Fruit fly (Drosophila melanogaster) whole organism, embryonic: ENCODE data around the gene Nup98-96.

Source experiments
- B-H2 ChIP-seq: fragments of 200-800 bp; sonication (Bioruptor generic); optimal IDR thresholded peaks from 2 replicates; lab custom pipeline; 2018; ENCODE audit warnings: missing biosample characterization, mild to moderate bottlenecking, missing genetic modification characterization
- BEAF-32 ChIP-seq: fragments of 200-800 bp; sonication (Bioruptor generic); optimal IDR thresholded peaks from 3 replicates; lab custom pipeline; 2017; ENCODE audit warnings: missing biosample characterization, missing genetic modification characterization, mild to moderate bottlenecking, moderate library complexity, missing genetic modification reagents
- C15 ChIP-seq: fragments of 200-800 bp; sonication (Bioruptor generic); IDR thresholded peaks from 3 replicates; pipeline ENCODE4 v1.3.6; 2022; ENCODE audit warnings: missing biosample characterization, missing genetic modification characterization
- CG13123 ChIP-seq: fragments of 200-800 bp; sonication (Bioruptor generic); optimal IDR thresholded peaks from 2 replicates; lab custom pipeline; 2016; ENCODE audit warnings: missing biosample characterization, missing genetic modification characterization
- CG14014 ChIP-seq: fragments of 200-800 bp; sonication (Bioruptor generic); IDR thresholded peaks from 2 replicates; pipeline ENCODE4 v1.3.6; 2022; ENCODE audit warnings: missing biosample characterization, missing genetic modification characterization
- CG17328 ChIP-seq: fragments of 200-800 bp; sonication (Bioruptor generic); IDR thresholded peaks from 2 replicates; pipeline ENCODE4 v1.3.6; 2022; ENCODE audit warnings: missing biosample characterization, missing genetic modification characterization
- CG17361 ChIP-seq: fragments of 200-800 bp; sonication (Bioruptor generic); IDR thresholded peaks from 3 replicates; pipeline ENCODE4 v1.3.6; 2022; ENCODE audit warnings: missing biosample characterization, missing genetic modification characterization
- CG17612 ChIP-seq: fragments of 200-800 bp; sonication (Bioruptor generic); IDR thresholded peaks from 2 replicates; pipeline ENCODE4 v1.3.6; 2022; ENCODE audit warnings: missing biosample characterization, missing genetic modification characterization
- CG17912 ChIP-seq: fragments of 200-800 bp; sonication (Bioruptor generic); optimal IDR thresholded peaks from 2 replicates; lab custom pipeline; 2018; ENCODE audit warnings: missing biosample characterization, mild to moderate bottlenecking, missing genetic modification characterization
- CG2120 ChIP-seq: fragments of 200-800 bp; sonication (Bioruptor generic); optimal IDR thresholded peaks from 3 replicates; lab custom pipeline; 2016; ENCODE audit warnings: missing biosample characterization, missing genetic modification characterization
- CG2202 ChIP-seq: fragments of 200-800 bp; sonication (Bioruptor generic); optimal IDR thresholded peaks from 2 replicates; lab custom pipeline; 2018; ENCODE audit warnings: missing biosample characterization, mild to moderate bottlenecking, missing genetic modification characterization
- CG4282 ChIP-seq: fragments of 200-800 bp; sonication (Bioruptor generic); optimal IDR thresholded peaks from 2 replicates; lab custom pipeline; 2016; ENCODE audit warnings: missing biosample characterization, missing genetic modification characterization
- CG4360 ChIP-seq: fragments of 200-800 bp; sonication (Bioruptor generic); IDR thresholded peaks from 2 replicates; pipeline ENCODE4 v1.3.6; 2022; ENCODE audit warnings: missing biosample characterization, missing genetic modification characterization
- CG6689 ChIP-seq: fragments of 200-800 bp; sonication (Bioruptor generic); IDR thresholded peaks from 2 replicates; pipeline ENCODE4 v1.3.6; 2022; ENCODE audit warnings: missing biosample characterization, missing genetic modification characterization
- CG6854 ChIP-seq: fragments of 200-800 bp; sonication (Bioruptor generic); optimal IDR thresholded peaks from 3 replicates; lab custom pipeline; 2017; ENCODE audit warnings: missing biosample characterization, mild to moderate bottlenecking, missing genetic modification characterization
- Dfd ChIP-seq, 2 experiments: fragments of >200 bp; optimal IDR thresholded peaks; 2 replicates each; lab custom pipeline; 2017; ENCODE audit warnings: missing biosample characterization in 2 of 2, missing genetic modification characterization in 2 of 2
- Dip2 ChIP-seq: fragments of 200-800 bp; sonication (Bioruptor generic); IDR thresholded peaks from 2 replicates; pipeline ENCODE4 v1.3.6; 2022; ENCODE audit warnings: missing biosample characterization, missing genetic modification characterization
- Doc3 ChIP-seq: fragments of 200-800 bp; sonication (Bioruptor generic); IDR thresholded peaks from 3 replicates; pipeline ENCODE4 v1.3.6; 2022; ENCODE audit warnings: missing biosample characterization, missing genetic modification characterization; ENCODE audit not compliant: partially characterized antibody
- E2f2 ChIP-seq: fragments of 200-800 bp; sonication (Bioruptor generic); IDR thresholded peaks from 2 replicates; pipeline ENCODE4 v1.3.6; 2022; ENCODE audit warnings: missing biosample characterization, missing genetic modification characterization
- HHEX ChIP-seq: fragments of 200-800 bp; sonication (Bioruptor generic); optimal IDR thresholded peaks from 3 replicates; lab custom pipeline; 2017; ENCODE audit warnings: missing biosample characterization, mild to moderate bottlenecking, missing genetic modification characterization, missing genetic modification reagents
- Hsf ChIP-seq: fragments of 200-800 bp; sonication (Bioruptor generic); optimal IDR thresholded peaks from 3 replicates; lab custom pipeline; 2016; ENCODE audit warnings: missing biosample characterization, missing genetic modification characterization
- Meics ChIP-seq: fragments of 200-800 bp; sonication (Bioruptor generic); optimal IDR thresholded peaks from 2 replicates; lab custom pipeline; 2017; ENCODE audit warnings: missing biosample characterization, mild to moderate bottlenecking, missing genetic modification characterization
- NC2α ChIP-seq: fragments of 200-800 bp; sonication (Bioruptor generic); optimal IDR thresholded peaks from 2 replicates; lab custom pipeline; 2016; ENCODE audit warnings: missing biosample characterization, missing genetic modification characterization
- Opbp ChIP-seq: fragments of 200-800 bp; sonication (Bioruptor generic); IDR thresholded peaks from 3 replicates; pipeline ENCODE4 v1.3.6; 2022; ENCODE audit warnings: missing biosample characterization, missing genetic modification characterization; ENCODE audit not compliant: partially characterized antibody
- Scr ChIP-seq: fragments of 200-800 bp; sonication (Bioruptor generic); IDR thresholded peaks from 2 replicates; pipeline ENCODE4 v1.3.6; 2022; ENCODE audit warnings: missing biosample characterization, missing genetic modification characterization; ENCODE audit not compliant: partially characterized antibody
- Side ChIP-seq: fragments of 200-800 bp; sonication (Bioruptor generic); optimal IDR thresholded peaks from 2 replicates; lab custom pipeline; 2016; ENCODE audit warnings: missing biosample characterization, missing genetic modification characterization
- ab ChIP-seq: fragments of 200-800 bp; sonication (Bioruptor generic); optimal IDR thresholded peaks from 2 replicates; lab custom pipeline; 2016; ENCODE audit warnings: missing biosample characterization, missing genetic modification characterization
- ara ChIP-seq: fragments of 200-800 bp; sonication (Bioruptor generic); IDR thresholded peaks from 2 replicates; pipeline ENCODE4 v1.3.6; 2022; ENCODE audit warnings: missing biosample characterization, missing genetic modification characterization
- bbx ChIP-seq: fragments of 200-800 bp; sonication (Bioruptor generic); IDR thresholded peaks from 2 replicates; pipeline ENCODE4 v1.3.6; 2022; ENCODE audit warnings: missing biosample characterization, missing genetic modification characterization; ENCODE audit not compliant: partially characterized antibody
- bsh ChIP-seq, 2 experiments: fragments of 200-800 bp; sonication (Bioruptor generic); optimal IDR thresholded peaks; 2 replicates each; lab custom pipeline; 2017 to 2018; ENCODE audit warnings: mild to moderate bottlenecking in 2 of 2, missing biosample characterization in 2 of 2, missing genetic modification characterization in 2 of 2, moderate library complexity in 1 of 2
- croc ChIP-seq: fragments of 200-800 bp; sonication (Bioruptor generic); conservative IDR thresholded peaks from 3 replicates; pipeline ENCODE4 v1.3.6; 2022; ENCODE audit warnings: missing biosample characterization, missing genetic modification characterization
- cwo ChIP-seq: fragments of 200-800 bp; sonication (Bioruptor generic); optimal IDR thresholded peaks from 3 replicates; lab custom pipeline; 2017; ENCODE audit warnings: missing biosample characterization, missing genetic modification characterization, mild to moderate bottlenecking, moderate library complexity, missing genetic modification reagents
- ems ChIP-seq: fragments of 200-800 bp; sonication (Bioruptor generic); optimal IDR thresholded peaks from 3 replicates; lab custom pipeline; 2016; ENCODE audit warnings: missing biosample characterization, missing genetic modification characterization
- eyg ChIP-seq: fragments of 200-800 bp; sonication (Bioruptor generic); optimal IDR thresholded peaks from 3 replicates; lab custom pipeline; 2016; ENCODE audit warnings: missing biosample characterization, missing genetic modification characterization
- gfzf ChIP-seq: fragments of 200-800 bp; sonication (Bioruptor generic); optimal IDR thresholded peaks from 2 replicates; lab custom pipeline; 2016; ENCODE audit warnings: missing biosample characterization, mild to moderate bottlenecking, missing genetic modification characterization, moderate library complexity
- hbn ChIP-seq: fragments of 200-800 bp; sonication (Bioruptor generic); IDR thresholded peaks from 2 replicates; pipeline ENCODE4 v1.3.6; 2022; ENCODE audit warnings: missing biosample characterization, missing genetic modification characterization; ENCODE audit not compliant: partially characterized antibody
- lola ChIP-seq, 3 experiments: fragments of >200 bp in 2 of 3; fragments of 200-800 bp in 1 of 3; sonication (Bioruptor generic) in 1 of 3; optimal IDR thresholded peaks; 2 replicates each; lab custom pipeline; 2017 to 2019; ENCODE audit warnings: missing biosample characterization in 3 of 3, missing genetic modification characterization in 3 of 3, mild to moderate bottlenecking in 1 of 3, moderate library complexity in 1 of 3
- maf-S ChIP-seq: fragments of 200-800 bp; sonication (Bioruptor generic); optimal IDR thresholded peaks from 2 replicates; lab custom pipeline; 2016; ENCODE audit warnings: missing biosample characterization, missing genetic modification characterization
- phol ChIP-seq: fragments of 200-800 bp; sonication (Bioruptor generic); optimal IDR thresholded peaks from 3 replicates; lab custom pipeline; 2018; ENCODE audit warnings: missing biosample characterization, mild to moderate bottlenecking, missing genetic modification characterization, moderate library complexity
- pnt ChIP-seq: fragments of 200-800 bp; sonication (Bioruptor generic); optimal IDR thresholded peaks from 3 replicates; lab custom pipeline; 2016; ENCODE audit warnings: missing biosample characterization, missing genetic modification characterization
- pros ChIP-seq: fragments of 200-800 bp; sonication (Bioruptor generic); optimal IDR thresholded peaks from 3 replicates; lab custom pipeline; 2019; ENCODE audit warnings: missing biosample characterization, mild to moderate bottlenecking, missing genetic modification characterization, moderate library complexity
- sc ChIP-seq, 3 experiments: fragments of >200 bp in 2 of 3; fragments of 200-800 bp in 1 of 3; sonication (Bioruptor generic) in 1 of 3; optimal IDR thresholded peaks; 2 replicates in 2 of 3; 3 replicates in 1 of 3; lab custom pipeline; 2017; ENCODE audit warnings: mild to moderate bottlenecking in 1 of 3, missing biosample characterization in 1 of 3, missing genetic modification characterization in 1 of 3, missing genetic modification reagents in 1 of 3
- sens ChIP-seq: fragments of 200-800 bp; sonication (Bioruptor generic); peaks from one replicate; lab custom pipeline; 2016; ENCODE audit warnings: missing biosample characterization, missing genetic modification characterization
- ssp ChIP-seq: fragments of 200-800 bp; sonication (Bioruptor generic); IDR thresholded peaks from 2 replicates; pipeline ENCODE4 v1.3.6; 2022; ENCODE audit warnings: missing biosample characterization, missing genetic modification characterization
- trem ChIP-seq: fragments of 200-800 bp; optimal IDR thresholded peaks from 3 replicates; lab custom pipeline; 2019; ENCODE audit warnings: missing biosample characterization, mild to moderate bottlenecking, missing genetic modification characterization, moderate library complexity
- unpg ChIP-seq: fragments of 200-800 bp; sonication (Bioruptor generic); optimal IDR thresholded peaks from 3 replicates; lab custom pipeline; 2018; ENCODE audit warnings: missing biosample characterization, mild to moderate bottlenecking, missing genetic modification characterization, moderate library complexity
- usp ChIP-seq: fragments of >200 bp; optimal IDR thresholded peaks from 2 replicates; lab custom pipeline; 2017; ENCODE audit warnings: missing biosample characterization, missing genetic modification characterization
- vfl ChIP-seq: fragments of 200-800 bp; sonication (Bioruptor generic); optimal IDR thresholded peaks from 2 replicates; lab custom pipeline; 2016; ENCODE audit warnings: missing biosample characterization, missing genetic modification characterization
- zfh2 ChIP-seq: fragments of 200-800 bp; sonication (Bioruptor generic); optimal IDR thresholded peaks from 2 replicates; lab custom pipeline; 2016; ENCODE audit warnings: missing biosample characterization, missing genetic modification characterization

Gene Nup98-96

dm6 chr3R:23820290-23820689 is 38.9 kb upstream of the Nup98-96 start (continued):
- peak; percentile 30 for TF ChIP-seq zfh2 (GFP tag; lab: Kevin White, UChicago)
- TF ChIP-seq Scr (GFP tag; lab: Robert Waterston, UW), result peak; percentile 31; the same call in 1 of the 2 replicates
- TF ChIP-seq Hsf (GFP tag; lab: Kevin White, UChicago), result peak; percentile 37
- peak; percentile 39 for TF ChIP-seq Meics (GFP tag; lab: Kevin White, UChicago)
- no peak for TF ChIP-seq Doc3 (GFP tag; lab: Robert Waterston, UW)
- TF ChIP-seq unpg (GFP tag; lab: Kevin White, UChicago), result peak; percentile 39
- TF ChIP-seq phol, result peak; percentile 35
- peak; percentile 29 for TF ChIP-seq B-H2
- TF ChIP-seq sens (GFP tag; lab: Kevin White, UChicago), result peak; percentile 51
- TF ChIP-seq Opbp, result 0 out of 3 replicates have a peak, but pooled peaks have one; percentile 42
- peak; percentile 36 for TF ChIP-seq BEAF-32 (GFP tag; lab: Kevin White, UChicago)

dm6 chr3R:23818879-23819408 is 37.5 kb upstream of the Nup98-96 start, which contains the start of the genes CG33111 and eIF4G2:
CG33111 (minus strand) TSS chr3R:23819237.
eIF4G2 (minus strand) TSS chr3R:23819237.
- TF ChIP-seq E2f2 (peak; percentile 97), gfzf (GFP tag; lab: Kevin White, UChicago) (peak; percentile 82), Dfd (GFP tag; optimal IDR thresholded peaks at IDR 0.05; lab: Kevin White, UChicago) (no peak), C15 (GFP tag; lab: Robert Waterston, UW) (no peak), cwo (GFP tag; lab: Kevin White, UChicago) (no peak), hbn (GFP tag; lab: Robert Waterston, UW) (peak; percentile 74), ara (GFP tag; lab: Robert Waterston, UW) (no peak), pros (GFP tag; lab: Kevin White, UChicago) (no peak), CG2202 (tag; lab: Kevin White, UChicago) (peak; percentile 23), CG2120 (peak; percentile 44), ssp (0 out of 2 replicates have a peak, but pooled peaks have one; percentile 17), ab (GFP tag; lab: Kevin White, UChicago) (no peak), CG17912 (GFP tag; lab: Kevin White, UChicago) (no peak), bbx (GFP tag; lab: Robert Waterston, UW) (peak; percentile 84), CG6689 (no peak), ems (GFP tag; lab: Kevin White, UChicago) (peak; percentile 36), CG14014 (no peak), Dip2 (GFP tag; lab: Robert Waterston, UW) (no peak), CG4282 (no peak), vfl (peak; percentile 58), sc (optimal IDR thresholded peaks at IDR 0.05; lab: Kevin White, UChicago) (no peak), sc (GFP tag; optimal IDR thresholded peaks at IDR 0.05; lab: Kevin White, UChicago) (no peak), croc (no peak), trem (tag; lab: Kevin White, UChicago) (peak; percentile 73), NC2α (GFP tag; lab: Kevin White, UChicago) (no peak), CG17328 (GFP tag; lab: Robert Waterston, UW) (peak; percentile 36; the same call in 1 of the 2 replicates), CG6854 (GFP tag; lab: Kevin White, UChicago) (no peak), CG17361 (GFP tag; lab: Robert Waterston, UW) (no peak), Side (GFP tag; lab: Kevin White, UChicago) (peak; percentile 23), CG13123 (GFP tag; lab: Kevin White, UChicago) (no peak), HHEX (GFP tag; lab: Kevin White, UChicago) (no peak), maf-S (GFP tag; lab: Kevin White, UChicago) (no peak), lola (GFP tag; optimal IDR thresholded peaks at IDR 0.05; lab: Kevin White, UChicago) (no peak), bsh (GFP tag; optimal IDR thresholded peaks at IDR 0.05; lab: Kevin White, UChicago) (peak; percentile 4 to 66), CG17612 (GFP tag; lab: Robert Waterston, UW) (no peak), CG4360 (GFP tag; lab: Robert Waterston, UW) (0 out of 2 replicates have a peak, but pooled peaks have one; percentile 12), usp (GFP tag; lab: Kevin White, UChicago) (no peak), pnt (GFP tag; lab: Kevin White, UChicago) (no peak), eyg (GFP tag; lab: Kevin White, UChicago) (no peak)
